Worm (Caenorhabditis elegans): ENCODE measurements around the gene npr-35.

The npr-35 gene

ce11 chrIV:7743539-7743938 is at the start of gene npr-35:
TSS of gene npr-35 (plus strand) at chrIV:7743839.
- TF ChIP-seq alr-1 (tag; optimal IDR thresholded peaks at IDR 0.05) (no peak), skn-1 (tag; optimal IDR thresholded peaks at IDR 0.05) (no peak), mdl-1 (tag; optimal IDR thresholded peaks at IDR 0.05) (no peak), dmd-4 (tag; optimal IDR thresholded peaks at IDR 0.05) (no peak), ceh-82 (tag; optimal IDR thresholded peaks at IDR 0.05) (no peak), snpc-4 (tag; optimal IDR thresholded peaks at IDR 0.05) (no peak), lin-11 (tag; optimal IDR thresholded peaks at IDR 0.05) (no peak), nhr-25 (tag; optimal IDR thresholded peaks at IDR 0.05) (no peak), lsy-2 (tag; optimal IDR thresholded peaks at IDR 0.05) (no peak), peb-1 (tag; optimal IDR thresholded peaks at IDR 0.05) (no peak), unc-62 (GFP tag; optimal IDR thresholded peaks at IDR 0.05) (no peak), R02D3.7 (tag; optimal IDR thresholded peaks at IDR 0.05) (no peak)

ce11 chrIV:7698320-7698719 is 45.3 kb upstream of the npr-35 start, which contains the start of gene flp-13:
TSS of gene flp-13 (minus strand) at chrIV:7698420.
- TF ChIP-seq nhr-21 (tag; optimal IDR thresholded peaks at IDR 0.05) (no peak), ama-1 (optimal IDR thresholded peaks at IDR 0.05) (no peak), lin-13 (GFP tag; optimal IDR thresholded peaks at IDR 0.05) (no peak), ceh-82 (tag; optimal IDR thresholded peaks at IDR 0.05) (no peak), elt-3 (tag; optimal IDR thresholded peaks at IDR 0.05) (no peak), nhr-11 (tag; optimal IDR thresholded peaks at IDR 0.05) (no peak), aly-2 (tag; optimal IDR thresholded peaks at IDR 0.05) (no peak), lin-39 (tag; optimal IDR thresholded peaks at IDR 0.05) (no peak), fos-1 (tag; optimal IDR thresholded peaks at IDR 0.05) (no peak), nhr-6 (tag; optimal IDR thresholded peaks at IDR 0.05) (no peak), ztf-4 (tag; optimal IDR thresholded peaks at IDR 0.05) (no peak), nhr-12 (tag; optimal IDR thresholded peaks at IDR 0.05) (no peak), sem-4 (tag; optimal IDR thresholded peaks at IDR 0.05) (no peak), R02D3.7 (tag; optimal IDR thresholded peaks at IDR 0.05) (no peak), unc-39 (tag; optimal IDR thresholded peaks at IDR 0.05) (no peak), dmd-4 (tag; optimal IDR thresholded peaks at IDR 0.05) (no peak), ztf-1 (GFP tag; conservative IDR thresholded peaks at IDR 0.05) (no peak)

- TF ChIP-seq fos-1 (tag; optimal IDR thresholded peaks at IDR 0.05) (peak; percentile 30), C34F6.9 (tag; optimal IDR thresholded peaks at IDR 0.05) (no peak)
Observed at ce11 chrIV:7706805-7707204, 36.8 kb upstream of the npr-35 start, which contains the start of gene F33D4.4. TSS of gene F33D4.4 (minus strand) at chrIV:7706905.

- TF ChIP-seq sem-4 (tag; optimal IDR thresholded peaks at IDR 0.05) (peak; percentile 91), ceh-82 (tag; optimal IDR thresholded peaks at IDR 0.05) (no peak), F13H6.1 (tag; optimal IDR thresholded peaks at IDR 0.05) (peak; percentile 44), nhr-12 (tag; optimal IDR thresholded peaks at IDR 0.05) (no peak), egl-27 (tag; optimal IDR thresholded peaks at IDR 0.05) (no peak), nhr-6 (tag; optimal IDR thresholded peaks at IDR 0.05) (no peak), elt-3 (tag; optimal IDR thresholded peaks at IDR 0.05) (no peak), crh-2 (tag; optimal IDR thresholded peaks at IDR 0.05) (peak; percentile 73), ceh-16 (tag; optimal IDR thresholded peaks at IDR 0.05) (no peak), unc-55 (GFP tag; optimal IDR thresholded peaks at IDR 0.05) (peak; percentile 89), nhr-23 (tag; optimal IDR thresholded peaks at IDR 0.05) (no peak), ztf-1 (GFP tag; conservative IDR thresholded peaks at IDR 0.05) (no peak), gmeb-1 (tag; optimal IDR thresholded peaks at IDR 0.05) (peak; percentile 63), aly-2 (tag; optimal IDR thresholded peaks at IDR 0.05) (no peak), lin-13 (GFP tag; optimal IDR thresholded peaks at IDR 0.05) (peak; percentile 58), R02D3.7 (tag; optimal IDR thresholded peaks at IDR 0.05) (no peak), lin-11 (tag; optimal IDR thresholded peaks at IDR 0.05) (no peak), ZK546.5 (tag; optimal IDR thresholded peaks at IDR 0.05) (no peak), nhr-25 (tag; optimal IDR thresholded peaks at IDR 0.05) (peak; percentile 50), zag-1 (tag; optimal IDR thresholded peaks at IDR 0.05) (no peak), lsy-2 (tag; optimal IDR thresholded peaks at IDR 0.05) (peak; percentile 48 to 83), ztf-4 (tag; optimal IDR thresholded peaks at IDR 0.05) (no peak), mab-5 (tag; optimal IDR thresholded peaks at IDR 0.05) (peak; percentile 29), sma-9 (GFP tag; optimal IDR thresholded peaks at IDR 0.05) (peak; percentile 43), sma-9 (tag; optimal IDR thresholded peaks at IDR 0.05) (no peak), alr-1 (tag; optimal IDR thresholded peaks at IDR 0.05) (no peak), mdl-1 (tag; optimal IDR thresholded peaks at IDR 0.05) (no peak), nhr-10 (tag; optimal IDR thresholded peaks at IDR 0.05) (no peak), sma-3 (GFP tag; optimal IDR thresholded peaks at IDR 0.05) (peak; percentile 48), unc-62 (GFP tag; optimal IDR thresholded peaks at IDR 0.05) (no peak), skn-1 (tag; optimal IDR thresholded peaks at IDR 0.05) (peak; percentile 56), C34F6.9 (tag; optimal IDR thresholded peaks at IDR 0.05) (peak; percentile 82), fos-1 (tag; optimal IDR thresholded peaks at IDR 0.05) (peak; percentile 51), nhr-129 (tag; optimal IDR thresholded peaks at IDR 0.05) (peak; percentile 13), snpc-4 (tag; optimal IDR thresholded peaks at IDR 0.05) (peak; percentile 45)
Observed at ce11 chrIV:7709701-7710100, 33.9 kb upstream of the npr-35 start, which contains the start of the genes mrpl-1, emc-6 and mrps-24. TSS of gene mrpl-1 (minus strand) at chrIV:7709701. TSS of gene emc-6 (minus strand) at chrIV:7709736. TSS of gene mrps-24 (plus strand) at chrIV:7710045.

All from whole organism, L2 larva.